Fruit fly (Drosophila melanogaster): Measurements from ENCODE around the gene CG14073.

The CG14073 gene

DNA sequence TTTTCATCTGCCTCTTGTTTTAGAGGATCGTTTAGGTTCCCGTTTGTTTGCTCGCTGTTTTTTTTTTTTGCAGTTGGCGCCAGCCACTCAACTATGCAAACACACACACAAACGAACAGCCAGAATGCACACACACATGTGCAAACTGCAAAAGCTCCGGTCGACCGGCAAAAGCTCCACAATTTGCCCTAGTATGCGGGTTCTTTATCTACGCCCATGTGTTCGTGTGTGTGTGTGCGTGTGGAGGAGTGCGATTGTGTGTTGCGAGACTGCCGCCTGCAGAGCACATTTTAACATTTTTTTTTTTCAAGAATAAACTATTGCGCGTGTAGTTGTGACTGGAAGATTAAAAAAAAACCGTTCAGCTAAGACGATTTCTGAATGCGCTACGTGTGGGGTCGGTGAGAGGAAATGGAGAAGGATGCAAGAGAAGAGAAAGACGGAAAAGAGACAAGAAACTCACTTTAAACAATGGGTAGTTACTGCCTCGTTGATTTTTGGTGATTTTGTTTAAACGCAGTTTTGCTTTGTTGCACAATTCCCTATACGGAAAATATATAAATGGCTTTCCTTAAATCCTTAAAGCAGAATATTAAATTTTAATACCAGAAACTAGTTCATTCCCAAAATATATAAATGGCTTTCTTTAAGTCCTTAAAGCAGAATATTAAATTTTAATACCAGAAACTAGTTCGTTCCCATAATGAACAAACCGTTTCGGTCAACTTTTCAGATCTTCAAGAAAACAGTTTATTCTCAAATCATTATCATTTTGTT lies 29.1 kb downstream of the CG14073 start (continued):
- TF ChIP-seq twi (tag; optimal IDR thresholded peaks at IDR 0.05): no peak
- peak; percentile 65 for TF ChIP-seq CG15269 (tag; optimal IDR thresholded peaks at IDR 0.05)
- 0 out of 2 replicates have a peak, but pooled peaks have one; percentile 34 for TF ChIP-seq Atf6 (GFP tag; IDR thresholded peaks at IDR 0.05)
- TF ChIP-seq Rx (GFP tag; IDR thresholded peaks at IDR 0.05): peak; percentile 27; the same call in 1 of the 2 replicates
- no peak for TF ChIP-seq CG17802 (tag; optimal IDR thresholded peaks at IDR 0.05)
- peak; percentile 7 for TF ChIP-seq CG3163 (GFP tag; optimal IDR thresholded peaks at IDR 0.05)
- TF ChIP-seq sc (optimal IDR thresholded peaks at IDR 0.05): no peak
- TF ChIP-seq sc (GFP tag; optimal IDR thresholded peaks at IDR 0.05): no peak
- TF ChIP-seq CG30020 (tag; optimal IDR thresholded peaks at IDR 0.05): no peak
- no peak for TF ChIP-seq Fer3 (tag; optimal IDR thresholded peaks at IDR 0.05)
- TF ChIP-seq cwo (GFP tag; optimal IDR thresholded peaks at IDR 0.05): peak; percentile 64
- TF ChIP-seq Hmx (GFP tag; optimal IDR thresholded peaks at IDR 0.05): no peak
- no peak for TF ChIP-seq grn (GFP tag; optimal IDR thresholded peaks at IDR 0.05)
- TF ChIP-seq Dip2 (GFP tag; IDR thresholded peaks at IDR 0.05): no peak
- no peak for TF ChIP-seq CG9797 (GFP tag; optimal IDR thresholded peaks at IDR 0.05)
- peak; percentile 92 for TF ChIP-seq Med (GFP tag)
- TF ChIP-seq gcm2 (GFP tag; optimal IDR thresholded peaks at IDR 0.05): no peak
- TF ChIP-seq D19A (tag; optimal IDR thresholded peaks at IDR 0.05): peak; percentile 31
- no peak for TF ChIP-seq trh (GFP tag; optimal IDR thresholded peaks at IDR 0.05)
- TF ChIP-seq CG18262 (tag; optimal IDR thresholded peaks at IDR 0.05): no peak
- no peak for TF ChIP-seq CG1024 (GFP tag; IDR thresholded peaks at IDR 0.05)
- TF ChIP-seq fd102C (GFP tag; optimal IDR thresholded peaks at IDR 0.05): no peak
- no peak for TF ChIP-seq CG11560 (tag; IDR thresholded peaks at IDR 0.05)
- no peak for TF ChIP-seq ham (GFP tag; IDR thresholded peaks at IDR 0.05)
- TF ChIP-seq CrebB (tag; optimal IDR thresholded peaks at IDR 0.05): no peak
- no peak for TF ChIP-seq jigr1 (GFP tag; IDR thresholded peaks at IDR 0.05)
- TF ChIP-seq BtbVII (GFP tag; optimal IDR thresholded peaks at IDR 0.05): no peak
- no peak for TF ChIP-seq CG15011 (GFP tag; optimal IDR thresholded peaks at IDR 0.05)
- TF ChIP-seq CG8089 (GFP tag; optimal IDR thresholded peaks at IDR 0.05): no peak
- TF ChIP-seq CG1792 (GFP tag; optimal IDR thresholded peaks at IDR 0.05): no peak
- peak; percentile 40 for TF ChIP-seq grau (tag; optimal IDR thresholded peaks at IDR 0.05)
- TF ChIP-seq Hsf (GFP tag; optimal IDR thresholded peaks at IDR 0.05): no peak
- peak; percentile 13 for TF ChIP-seq chn (GFP tag; optimal IDR thresholded peaks at IDR 0.05)
- peak; percentile 43 for TF ChIP-seq CG9609 (GFP tag; optimal IDR thresholded peaks at IDR 0.05)
- TF ChIP-seq mam (GFP tag; optimal IDR thresholded peaks at IDR 0.05): peak; percentile 37
- TF ChIP-seq Dref (GFP tag; IDR thresholded peaks at IDR 0.05): no peak
- TF ChIP-seq insv (GFP tag; optimal IDR thresholded peaks at IDR 0.05): no peak
- TF ChIP-seq CG6272 (GFP tag; IDR thresholded peaks at IDR 0.05): no peak
- peak; percentile 59; the same call in 1 of the 3 replicates for TF ChIP-seq ci (GFP tag; IDR thresholded peaks at IDR 0.05)
- TF ChIP-seq pnt (GFP tag; optimal IDR thresholded peaks at IDR 0.05): no peak
- no peak for TF ChIP-seq C15 (GFP tag; IDR thresholded peaks at IDR 0.05)
- TF ChIP-seq Drgx (GFP tag; IDR thresholded peaks at IDR 0.05): 0 out of 2 replicates have a peak, but pooled peaks have one; percentile 17
- TF ChIP-seq B-H1 (GFP tag; IDR thresholded peaks at IDR 0.05): no peak
- no peak for TF ChIP-seq trem (tag; optimal IDR thresholded peaks at IDR 0.05)
- TF ChIP-seq tup (GFP tag; optimal IDR thresholded peaks at IDR 0.05): no peak
- TF ChIP-seq psq (GFP tag; optimal IDR thresholded peaks at IDR 0.05): no peak
- TF ChIP-seq CG7963 (GFP tag; IDR thresholded peaks at IDR 0.05; ENCODE audit: partially characterized antibody): no peak
- no peak for TF ChIP-seq fd64A (GFP tag; optimal IDR thresholded peaks at IDR 0.05)
- TF ChIP-seq otp (GFP tag; IDR thresholded peaks at IDR 0.05): no peak
- no peak for TF ChIP-seq Hr39 (optimal IDR thresholded peaks at IDR 0.05)
- TF ChIP-seq CG13296 (GFP tag; optimal IDR thresholded peaks at IDR 0.05): peak; percentile 12
- TF ChIP-seq Chrac-16 (GFP tag; optimal IDR thresholded peaks at IDR 0.05): no peak

All from whole organism, embryonic.